Worm (Caenorhabditis elegans) whole organism, L1 larva: ENCODE measurements around the gene H03G16.1.
A peak's percentile ranks its signal among the peaks of the same experiment; 100 is the strongest.

Source experiments
- C16A3.4 ChIP-seq: fragments of 150-350 bp; optimal IDR thresholded peaks from 2 replicates; lab custom pipeline; 2014; ENCODE audit warnings: missing biosample characterization, missing genetic modification characterization
- F16B12.6 ChIP-seq: fragments of 150-350 bp; optimal IDR thresholded peaks from 2 replicates; lab custom pipeline; 2014; ENCODE audit warnings: missing biosample characterization, missing genetic modification characterization
- Y116A8C.19 ChIP-seq: sonication (generic microtip); optimal IDR thresholded peaks from 2 replicates; lab custom pipeline; 2016; ENCODE audit warnings: missing compliant biosample characterization, missing genetic modification characterization, borderline replicate concordance
- aly-2 ChIP-seq: fragments of 150-350 bp; optimal IDR thresholded peaks from 2 replicates; lab custom pipeline; 2014; ENCODE audit warnings: missing biosample characterization, missing genetic modification characterization
- ceh-8 ChIP-seq: fragments of 200-800 bp; sonication (Bioruptor generic); optimal IDR thresholded peaks from 2 replicates; lab custom pipeline; 2018; ENCODE audit warnings: mild to moderate bottlenecking, missing genetic modification characterization, moderate library complexity, missing compliant biosample characterization
- ceh-88 ChIP-seq: fragments of 200-800 bp; sonication (Bioruptor generic); IDR thresholded peaks from 2 replicates; pipeline ENCODE4 v1.3.6; 2022; ENCODE audit warnings: missing genetic modification characterization, missing compliant biosample characterization
- egl-13 ChIP-seq: sonication (generic microtip); optimal IDR thresholded peaks from 2 replicates; lab custom pipeline; 2016; ENCODE audit warnings: missing genotype, missing genetic modification reagents, missing genetic modification characterization, missing compliant biosample characterization
- elt-3 ChIP-seq, 6 experiments: fragments of 150-350 bp in 1 of 6; sonication (generic microtip); optimal IDR thresholded peaks; 2 replicates each; lab custom pipeline; 2017 to 2018; ENCODE audit warnings: missing biosample characterization in 6 of 6, missing genetic modification characterization in 6 of 6, inconsistent platforms in 1 of 6
- fkh-10 ChIP-seq: sonication (generic microtip); optimal IDR thresholded peaks from 2 replicates; lab custom pipeline; 2017; ENCODE audit warnings: missing biosample characterization, missing genetic modification reagents, missing genetic modification characterization
- fkh-8 ChIP-seq: sonication (generic microtip); optimal IDR thresholded peaks from 2 replicates; lab custom pipeline; 2016; ENCODE audit warnings: mild to moderate bottlenecking, missing genetic modification characterization, missing compliant biosample characterization
- grh-1 ChIP-seq: fragments of 200-800 bp; sonication (Bioruptor generic); IDR thresholded peaks from 2 replicates; pipeline ENCODE4 v1.3.6; 2022; ENCODE audit warnings: missing genetic modification reagents, missing genetic modification characterization, missing compliant biosample characterization
- hlh-17 ChIP-seq: fragments of 200-800 bp; sonication (Bioruptor generic); optimal IDR thresholded peaks from 2 replicates; lab custom pipeline; 2018; ENCODE audit warnings: missing genetic modification characterization, mild to moderate bottlenecking, missing compliant biosample characterization, moderate library complexity, borderline replicate concordance
- irx-1 ChIP-seq: sonication (generic microtip); optimal IDR thresholded peaks from 2 replicates; lab custom pipeline; 2016; ENCODE audit warnings: missing genetic modification characterization, missing compliant biosample characterization
- lin-14 ChIP-seq: fragments of 200-800 bp; sonication (Bioruptor generic); optimal IDR thresholded peaks from 2 replicates; lab custom pipeline; 2018; ENCODE audit warnings: mild to moderate bottlenecking, missing genetic modification characterization, moderate library complexity, missing compliant biosample characterization
- lin-35 ChIP-seq, 2 experiments: fragments of 150-350 bp; optimal IDR thresholded peaks; 2 replicates each; lab custom pipeline; 2014; ENCODE audit warnings: missing biosample characterization in 2 of 2, missing genetic modification characterization in 2 of 2, missing genetic modification reagents in 2 of 2
- lsy-2 ChIP-seq, 2 experiments: fragments of 150-350 bp; optimal IDR thresholded peaks; 2 replicates each; lab custom pipeline; 2014; ENCODE audit warnings: missing biosample characterization in 2 of 2, missing genetic modification characterization in 2 of 2
- mdl-1 ChIP-seq, 2 experiments: fragments of 150-350 bp; optimal IDR thresholded peaks; 2 replicates each; lab custom pipeline; 2014 to 2017; ENCODE audit warnings: missing biosample characterization in 2 of 2, missing genetic modification characterization in 2 of 2, inconsistent platforms in 1 of 2
- nhr-19 ChIP-seq: fragments of 200-800 bp; sonication (Bioruptor generic); conservative IDR thresholded peaks from 2 replicates; pipeline ENCODE4 v1.3.6; 2022; ENCODE audit warnings: missing genetic modification characterization, missing compliant biosample characterization
- nhr-20 ChIP-seq: sonication (generic microtip); optimal IDR thresholded peaks from 2 replicates; lab custom pipeline; 2016; ENCODE audit warnings: mild to moderate bottlenecking, missing genetic modification characterization, missing compliant biosample characterization
- nhr-47 ChIP-seq: sonication (generic microtip); optimal IDR thresholded peaks from 2 replicates; lab custom pipeline; 2016; ENCODE audit warnings: mild to moderate bottlenecking, missing genetic modification characterization, moderate library complexity, missing compliant biosample characterization
- nhr-71 ChIP-seq: sonication (generic microtip); optimal IDR thresholded peaks from 2 replicates; lab custom pipeline; 2016; ENCODE audit warnings: mild to moderate bottlenecking, missing genetic modification characterization, moderate library complexity, missing compliant biosample characterization
- nhr-84 ChIP-seq: sonication (generic microtip); optimal IDR thresholded peaks from 2 replicates; lab custom pipeline; 2017; ENCODE audit warnings: missing biosample characterization, missing genetic modification characterization
- nhr-90 ChIP-seq: sonication (generic microtip); optimal IDR thresholded peaks from 2 replicates; lab custom pipeline; 2016; ENCODE audit warnings: mild to moderate bottlenecking, missing genetic modification characterization, missing compliant biosample characterization; ENCODE audit not compliant: poor library complexity
- pax-3 ChIP-seq: fragments of 200-800 bp; sonication (Bioruptor generic); optimal IDR thresholded peaks from 2 replicates; lab custom pipeline; 2018; ENCODE audit warnings: mild to moderate bottlenecking, missing genetic modification characterization, moderate library complexity, missing compliant biosample characterization
- pqm-1 ChIP-seq: sonication (generic microtip); optimal IDR thresholded peaks from 3 replicates; lab custom pipeline; 2017; ENCODE audit warnings: missing biosample characterization, missing genetic modification characterization
- rnt-1 ChIP-seq: sonication (generic microtip); optimal IDR thresholded peaks from 2 replicates; lab custom pipeline; 2016; ENCODE audit warnings: mild to moderate bottlenecking, missing genetic modification characterization, moderate library complexity, missing compliant biosample characterization
- snpc-4 ChIP-seq: fragments of 150-350 bp; optimal IDR thresholded peaks from 2 replicates; lab custom pipeline; 2014; ENCODE audit warnings: missing biosample characterization, missing genetic modification characterization
- snu-23 ChIP-seq: sonication (generic microtip); optimal IDR thresholded peaks from 2 replicates; lab custom pipeline; 2016; ENCODE audit warnings: missing genetic modification characterization, missing compliant biosample characterization
- sox-4 ChIP-seq: sonication (generic microtip); optimal IDR thresholded peaks from 2 replicates; lab custom pipeline; 2016; ENCODE audit warnings: missing genetic modification characterization, missing compliant biosample characterization
- sptf-1 ChIP-seq: fragments of 150-350 bp; optimal IDR thresholded peaks from 2 replicates; lab custom pipeline; 2014; ENCODE audit warnings: missing biosample characterization, missing genetic modification characterization
- sup-37 ChIP-seq: fragments of 200-800 bp; sonication (Bioruptor generic); optimal IDR thresholded peaks from 2 replicates; lab custom pipeline; 2018; ENCODE audit warnings: mild to moderate bottlenecking, missing genetic modification characterization, missing compliant biosample characterization
- swsn-7 ChIP-seq: sonication (generic microtip); optimal IDR thresholded peaks from 2 replicates; lab custom pipeline; 2016; ENCODE audit warnings: missing genetic modification characterization, missing compliant biosample characterization
- tbx-2 ChIP-seq: sonication (generic microtip); optimal IDR thresholded peaks from 2 replicates; lab custom pipeline; 2016; ENCODE audit warnings: missing genetic modification characterization, missing compliant biosample characterization
- tlp-1 ChIP-seq: fragments of 150-350 bp; optimal IDR thresholded peaks from 2 replicates; lab custom pipeline; 2014; ENCODE audit warnings: missing biosample characterization, missing genetic modification characterization
- unc-130 ChIP-seq: fragments of 150-350 bp; optimal IDR thresholded peaks from 2 replicates; lab custom pipeline; 2017; ENCODE audit warnings: missing biosample characterization, missing genetic modification characterization, inconsistent platforms
- unc-86 ChIP-seq: sonication (generic microtip); optimal IDR thresholded peaks from 2 replicates; lab custom pipeline; 2016; ENCODE audit warnings: missing genetic modification characterization, missing compliant biosample characterization
- xbp-1 ChIP-seq: sonication (generic microtip); optimal IDR thresholded peaks from 2 replicates; lab custom pipeline; 2016; ENCODE audit warnings: missing genetic modification characterization, missing compliant biosample characterization
- zip-4 ChIP-seq: fragments of 200-800 bp; sonication (Bioruptor generic); optimal IDR thresholded peaks from 2 replicates; lab custom pipeline; 2018; ENCODE audit warnings: mild to moderate bottlenecking, missing genetic modification characterization, moderate library complexity, missing compliant biosample characterization
- ztf-4 ChIP-seq: fragments of 150-350 bp; optimal IDR thresholded peaks from 2 replicates; lab custom pipeline; 2014; ENCODE audit warnings: missing biosample characterization, missing genetic modification characterization

H03G16.1 gene

ce11 chrX:15008697-15009096, 45.0 kb upstream of the H03G16.1 start:
- peak; percentile 54 for TF ChIP-seq unc-86 (tag; lab: Kevin White, UChicago)
- peak; percentile 72 for TF ChIP-seq lin-14 (GFP tag; lab: Kevin White, UChicago)
- no peak for TF ChIP-seq unc-130 (tag; lab: Kevin White, UChicago)
- TF ChIP-seq ceh-88 = 0 out of 2 replicates have a peak, but pooled peaks have one; percentile 13
- TF ChIP-seq sptf-1 (tag; lab: Kevin White, UChicago) = no peak
- TF ChIP-seq swsn-7 (tag; lab: Kevin White, UChicago) = peak; percentile 15
- TF ChIP-seq egl-13 (tag; lab: Kevin White, UChicago) = peak; percentile 61
- peak; percentile 40 for TF ChIP-seq nhr-71 (tag; lab: Kevin White, UChicago)
- TF ChIP-seq zip-4 (GFP tag; lab: Kevin White, UChicago) = no peak

- no peak for TF ChIP-seq F16B12.6
- TF ChIP-seq snpc-4 = peak; percentile 26
Measured at ce11 chrX:15010941-15011340, 42.7 kb upstream of the H03G16.1 start.

- TF ChIP-seq lin-35 (GFP tag; optimal IDR thresholded peaks at IDR 0.05; lab: Kevin White, UChicago) = no peak
- TF ChIP-seq irx-1 (tag; lab: Kevin White, UChicago) = no peak
- TF ChIP-seq lin-14 (GFP tag; lab: Kevin White, UChicago) = peak; percentile 41
- no peak for TF ChIP-seq pax-3
- TF ChIP-seq snpc-4 = no peak
- no peak for TF ChIP-seq fkh-8
- TF ChIP-seq ztf-4 (tag; lab: Kevin White, UChicago) = no peak
- no peak for TF ChIP-seq nhr-47 (tag; lab: Kevin White, UChicago)
- no peak for TF ChIP-seq nhr-19
- TF ChIP-seq grh-1 (GFP tag; lab: Robert Waterston, UW) = no peak
- no peak for TF ChIP-seq aly-2 (tag; lab: Kevin White, UChicago)
- no peak for TF ChIP-seq ceh-8 (GFP tag; lab: Kevin White, UChicago)
- TF ChIP-seq fkh-10 (GFP tag; lab: Kevin White, UChicago) = peak; percentile 86
- no peak for TF ChIP-seq tbx-2 (tag; lab: Kevin White, UChicago)
- no peak for TF ChIP-seq pqm-1 (tag; lab: Kevin White, UChicago)
Measured at ce11 chrX:15011526-15012274, 42.0 kb upstream of the H03G16.1 start.

ce11 chrX:15013941-15014453, 39.7 kb upstream of the H03G16.1 start:
- no peak for TF ChIP-seq mdl-1 (tag; optimal IDR thresholded peaks at IDR 0.05; lab: Kevin White, UChicago)
- TF ChIP-seq hlh-17 (GFP tag; lab: Kevin White, UChicago) = no peak
- TF ChIP-seq C16A3.4 (tag; lab: Kevin White, UChicago) = no peak
- TF ChIP-seq sup-37 (GFP tag; lab: Kevin White, UChicago) = no peak
- no peak for TF ChIP-seq nhr-90 (tag; lab: Kevin White, UChicago)
- no peak for TF ChIP-seq tlp-1 (tag; lab: Kevin White, UChicago)
- no peak for TF ChIP-seq elt-3 (tag; optimal IDR thresholded peaks at IDR 0.05; lab: Kevin White, UChicago)
- TF ChIP-seq nhr-71 (tag; lab: Kevin White, UChicago) = peak; percentile 52
- peak; percentile 68 for TF ChIP-seq lin-14 (GFP tag; lab: Kevin White, UChicago)
- no peak for TF ChIP-seq nhr-20 (tag; lab: Kevin White, UChicago)
- no peak for TF ChIP-seq aly-2 (tag; lab: Kevin White, UChicago)
- TF ChIP-seq fkh-8 = no peak
- TF ChIP-seq snu-23 (GFP tag; lab: Kevin White, UChicago) = peak; percentile 9
- no peak for TF ChIP-seq xbp-1 (tag; lab: Kevin White, UChicago)
- no peak for TF ChIP-seq sox-4 (tag; lab: Kevin White, UChicago)
- TF ChIP-seq Y116A8C.19 (tag; lab: Kevin White, UChicago) = no peak
- peak; percentile 63 for TF ChIP-seq rnt-1 (tag; lab: Kevin White, UChicago)
- no peak for TF ChIP-seq snpc-4
- TF ChIP-seq lsy-2 (tag; optimal IDR thresholded peaks at IDR 0.05; lab: Kevin White, UChicago) = peak in 1 of 2 experiments; percentile 17
- TF ChIP-seq nhr-84 = no peak
- peak; percentile 37 for TF ChIP-seq unc-130 (tag; lab: Kevin White, UChicago)
